Fruit fly (Drosophila melanogaster) whole organism, adult: Measurements from ENCODE around the gene Cyp28d2.

ENCODE experiments used
- CG11617 ChIP-seq: fragments of 200-800 bp; sonication (Bioruptor generic); optimal IDR thresholded peaks from 2 replicates; lab custom pipeline; 2017; ENCODE audit warnings: mild to moderate bottlenecking, missing biosample characterization, missing genetic modification reagents, missing genetic modification characterization
- CG12768 ChIP-seq: fragments of 200-800 bp; sonication (Bioruptor generic); optimal IDR thresholded peaks from 2 replicates; lab custom pipeline; 2017; ENCODE audit warnings: missing biosample characterization, missing genetic modification characterization, mild to moderate bottlenecking, moderate library complexity, missing genetic modification reagents
- CG14711 ChIP-seq: fragments of 200-800 bp; sonication (Bioruptor generic); optimal IDR thresholded peaks from 2 replicates; lab custom pipeline; 2018; ENCODE audit warnings: missing biosample characterization, mild to moderate bottlenecking, missing genetic modification characterization, moderate library complexity
- CG1620 ChIP-seq: fragments of 200-800 bp; sonication (Bioruptor generic); optimal IDR thresholded peaks from 2 replicates; lab custom pipeline; 2016; ENCODE audit warnings: missing biosample characterization, missing genetic modification characterization
- CG33017 ChIP-seq: fragments of 200-800 bp; sonication (Bioruptor generic); optimal IDR thresholded peaks from 2 replicates; lab custom pipeline; 2018; ENCODE audit warnings: missing biosample characterization, mild to moderate bottlenecking, missing genetic modification characterization, moderate library complexity
- CG5204 ChIP-seq: fragments of 200-800 bp; sonication (Bioruptor generic); optimal IDR thresholded peaks from 2 replicates; lab custom pipeline; 2016; ENCODE audit warnings: missing biosample characterization, missing genetic modification characterization
- CG7045 ChIP-seq: fragments of 200-800 bp; sonication (Bioruptor generic); optimal IDR thresholded peaks from 2 replicates; lab custom pipeline; 2017; ENCODE audit warnings: missing biosample characterization, mild to moderate bottlenecking, missing genetic modification characterization
- CG7101 ChIP-seq: fragments of 200-800 bp; sonication (Bioruptor generic); optimal IDR thresholded peaks from 2 replicates; lab custom pipeline; 2018; ENCODE audit warnings: missing biosample characterization, mild to moderate bottlenecking, missing genetic modification characterization, moderate library complexity
- Clk ChIP-seq: fragments of 200-800 bp; sonication (Bioruptor generic); optimal IDR thresholded peaks from 2 replicates; lab custom pipeline; 2017; ENCODE audit warnings: missing biosample characterization, missing genetic modification characterization
- Crg-1 ChIP-seq: fragments of 200-800 bp; sonication (Bioruptor generic); optimal IDR thresholded peaks from 2 replicates; lab custom pipeline; 2016; ENCODE audit warnings: missing biosample characterization, missing genetic modification characterization
- Hr96 ChIP-seq: fragments of 200-800 bp; sonication (Bioruptor generic); optimal IDR thresholded peaks from 2 replicates; lab custom pipeline; 2016; ENCODE audit warnings: missing biosample characterization, missing genetic modification characterization
- Mnt ChIP-seq: fragments of 200-800 bp; sonication (Bioruptor generic); optimal IDR thresholded peaks from 2 replicates; lab custom pipeline; 2016; ENCODE audit warnings: missing biosample characterization, mild to moderate bottlenecking, missing genetic modification characterization
- bab1 ChIP-seq: fragments of 200-800 bp; sonication (Bioruptor generic); optimal IDR thresholded peaks from 3 replicates; lab custom pipeline; 2019; ENCODE audit warnings: missing biosample characterization, mild to moderate bottlenecking, missing genetic modification characterization, moderate library complexity
- cic ChIP-seq: fragments of 200-800 bp; sonication (Bioruptor generic); optimal IDR thresholded peaks from 2 replicates; lab custom pipeline; 2017; ENCODE audit warnings: missing biosample characterization, mild to moderate bottlenecking, missing genetic modification characterization, moderate library complexity
- cnc ChIP-seq, 2 experiments: fragments of >200 bp; optimal IDR thresholded peaks; 2 replicates each; lab custom pipeline; 2017
- kay ChIP-seq: fragments of 200-800 bp; sonication (Bioruptor generic); peaks from one replicate; lab custom pipeline; 2016; ENCODE audit warnings: missing biosample characterization, missing genetic modification characterization, borderline replicate concordance
- ovo ChIP-seq: fragments of 200-800 bp; sonication (Bioruptor generic); optimal IDR thresholded peaks from 2 replicates; lab custom pipeline; 2016; ENCODE audit warnings: missing biosample characterization, missing genetic modification characterization
- pad ChIP-seq: fragments of 200-800 bp; sonication (Bioruptor generic); optimal IDR thresholded peaks from 3 replicates; lab custom pipeline; 2017; ENCODE audit warnings: missing biosample characterization, missing genetic modification characterization, mild to moderate bottlenecking, moderate library complexity, missing genetic modification reagents
- tj ChIP-seq: fragments of 200-800 bp; sonication (Bioruptor generic); optimal IDR thresholded peaks from 3 replicates; lab custom pipeline; 2017; ENCODE audit warnings: missing biosample characterization, mild to moderate bottlenecking, missing genetic modification characterization, moderate library complexity
- toe ChIP-seq: fragments of 200-800 bp; sonication (Bioruptor generic); optimal IDR thresholded peaks from 2 replicates; lab custom pipeline; 2016; ENCODE audit warnings: missing biosample characterization, missing genetic modification characterization

The Cyp28d2 gene

DNA sequence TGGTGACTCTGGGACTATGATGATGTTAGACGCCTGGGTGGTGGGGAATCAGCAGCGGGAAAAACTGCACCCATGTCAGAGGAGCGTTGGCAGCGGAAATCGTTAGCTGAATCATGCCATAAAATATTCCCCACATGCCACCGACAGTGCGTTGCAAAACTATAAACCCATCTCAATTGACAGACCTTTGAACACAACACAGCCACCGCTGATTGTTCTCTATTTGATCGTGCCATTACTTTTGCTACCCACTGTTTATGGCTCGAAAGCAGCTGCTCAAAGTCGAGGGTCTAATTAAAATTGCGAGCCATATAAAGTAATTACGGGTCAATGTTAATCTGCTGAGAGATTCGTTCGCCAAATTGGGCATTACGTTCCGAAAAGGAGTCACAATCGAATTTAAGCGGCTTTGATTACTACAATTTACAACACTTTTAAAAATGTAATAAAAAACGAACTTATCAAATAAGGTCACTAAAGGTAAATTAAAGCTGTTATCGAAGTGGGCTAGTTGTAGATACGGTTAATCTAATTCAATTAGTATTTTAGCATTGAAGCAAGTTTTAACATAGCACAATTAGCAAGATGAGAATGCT, 17.8 kb downstream of the Cyp28d2 start:
- TF ChIP-seq kay (GFP tag; lab: Kevin White, UChicago), result peak; percentile 89
- no peak for TF ChIP-seq CG1620 (GFP tag; lab: Kevin White, UChicago)
- TF ChIP-seq Crg-1 (GFP tag; lab: Kevin White, UChicago), result no peak
- TF ChIP-seq CG33017 (tag; lab: Kevin White, UChicago), result peak; percentile 19
- TF ChIP-seq pad (GFP tag; lab: Kevin White, UChicago), result no peak
- no peak for TF ChIP-seq Mnt (GFP tag; lab: Kevin White, UChicago)
- TF ChIP-seq CG7045, result peak; percentile 18

DNA sequence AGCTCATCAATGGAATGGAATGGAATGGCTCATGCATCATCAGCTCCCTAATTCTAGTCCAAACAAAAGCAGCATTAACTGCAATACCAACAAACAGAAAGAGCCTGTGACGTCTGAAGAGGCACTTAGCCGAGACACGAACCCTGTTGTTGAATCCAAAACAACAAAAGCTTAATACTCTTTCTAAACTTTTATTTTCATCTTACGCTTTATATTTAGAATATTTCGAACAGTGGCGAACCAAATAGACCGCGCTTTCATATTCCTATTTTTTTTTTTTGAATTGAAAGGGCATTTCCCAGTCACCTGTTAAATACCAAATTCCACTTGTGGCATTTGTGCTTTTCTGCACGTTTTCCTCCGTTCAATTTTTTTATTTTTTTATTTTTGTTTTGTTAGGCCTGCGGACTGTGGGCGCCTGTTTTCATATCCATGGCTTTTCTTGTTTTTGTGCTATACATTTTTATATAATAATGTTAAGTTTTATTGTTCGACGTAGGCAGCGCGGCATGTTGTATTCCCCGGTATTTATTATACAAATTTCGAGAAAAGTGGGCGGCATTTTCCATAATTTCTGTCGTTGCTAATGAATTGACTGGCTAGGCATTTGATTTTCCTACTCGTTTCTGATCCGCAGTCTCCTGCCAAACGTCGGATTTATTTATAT, 18.6 kb downstream of the Cyp28d2 start:
- TF ChIP-seq pad (GFP tag; lab: Kevin White, UChicago) (no peak), CG12768 (GFP tag; lab: Kevin White, UChicago) (no peak), CG5204 (no peak), Hr96 (GFP tag; lab: Kevin White, UChicago) (no peak), CG7045 (no peak), Clk (GFP tag; lab: Kevin White, UChicago) (no peak), CG33017 (tag; lab: Kevin White, UChicago) (no peak), ovo (GFP tag; lab: Kevin White, UChicago) (no peak), CG7101 (tag; lab: Kevin White, UChicago) (no peak), bab1 (no peak), Crg-1 (GFP tag; lab: Kevin White, UChicago) (no peak)

DNA sequence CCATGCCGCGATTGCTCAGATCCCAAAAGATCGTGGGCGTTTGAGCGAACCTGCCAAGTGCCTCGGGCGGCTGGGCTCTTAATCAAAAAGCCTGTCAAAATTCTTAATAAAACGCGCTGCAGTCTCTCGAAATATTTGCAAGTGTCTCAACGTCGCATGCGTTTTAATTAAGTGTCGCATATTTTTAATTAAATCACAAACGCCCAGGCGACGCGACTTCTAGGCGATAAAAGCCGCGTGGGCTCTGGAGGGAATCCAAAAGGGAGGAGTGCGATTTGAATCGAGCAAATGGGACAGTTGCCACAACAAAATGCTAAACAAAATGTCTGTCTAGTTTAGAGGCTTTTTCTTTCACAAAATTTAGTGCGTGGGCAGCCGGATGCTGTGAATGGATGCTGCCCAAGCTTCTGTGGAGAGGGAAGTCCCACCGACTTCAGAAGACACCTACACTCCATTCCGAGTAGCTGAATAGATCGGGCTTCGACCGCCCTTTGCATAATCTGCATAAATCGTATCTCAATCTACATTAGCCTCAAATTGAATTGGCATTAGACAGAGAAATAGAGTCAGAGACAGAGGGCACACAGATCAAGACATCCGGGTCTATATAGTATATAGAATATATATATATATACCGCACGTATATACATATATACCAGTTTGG, 20.0 kb downstream of the Cyp28d2 start:
- no peak for TF ChIP-seq kay (GFP tag; lab: Kevin White, UChicago)
- no peak for TF ChIP-seq ovo (GFP tag; lab: Kevin White, UChicago)
- no peak for TF ChIP-seq CG5204
- no peak for TF ChIP-seq Crg-1 (GFP tag; lab: Kevin White, UChicago)
- TF ChIP-seq Clk (GFP tag; lab: Kevin White, UChicago), result no peak
- TF ChIP-seq CG14711 (tag; lab: Kevin White, UChicago), result no peak
- TF ChIP-seq Mnt (GFP tag; lab: Kevin White, UChicago), result no peak
- TF ChIP-seq CG7101 (tag; lab: Kevin White, UChicago), result no peak
- no peak for TF ChIP-seq cic
- no peak for TF ChIP-seq CG11617 (GFP tag; lab: Kevin White, UChicago)
- TF ChIP-seq bab1, result no peak
- no peak for TF ChIP-seq Hr96 (GFP tag; lab: Kevin White, UChicago)
- no peak for TF ChIP-seq CG7045
- TF ChIP-seq tj (GFP tag; lab: Kevin White, UChicago), result no peak
- TF ChIP-seq CG33017 (tag; lab: Kevin White, UChicago), result no peak
- TF ChIP-seq pad (GFP tag; lab: Kevin White, UChicago), result no peak
- no peak for TF ChIP-seq CG1620 (GFP tag; lab: Kevin White, UChicago)
- no peak for TF ChIP-seq CG12768 (GFP tag; lab: Kevin White, UChicago)

DNA sequence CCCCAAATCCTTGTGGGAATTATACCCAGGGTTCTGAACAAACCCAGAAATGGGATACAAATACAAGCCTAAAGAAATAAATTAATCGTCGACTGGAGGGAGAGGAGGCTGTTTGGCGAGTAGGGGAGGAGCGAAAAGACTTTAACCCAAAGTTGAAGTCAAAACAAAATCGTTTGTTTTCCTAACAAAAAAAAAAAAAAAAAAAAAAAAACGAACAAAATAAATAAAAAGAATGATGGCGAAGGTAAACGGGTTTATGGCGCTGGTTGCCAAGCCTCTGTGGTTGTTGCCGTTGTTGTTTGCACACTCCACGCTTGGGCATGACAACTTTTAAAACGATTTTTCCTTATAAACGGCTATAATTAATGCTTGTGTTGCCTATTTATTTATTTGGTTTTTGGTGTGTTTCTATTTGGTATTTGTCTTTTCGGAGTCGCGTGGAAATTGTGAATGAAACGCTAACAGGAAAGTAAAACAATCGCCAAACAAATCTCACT, 21.6 kb downstream of the Cyp28d2 start:
- no peak for TF ChIP-seq Clk (GFP tag; lab: Kevin White, UChicago)
- TF ChIP-seq CG11617 (GFP tag; lab: Kevin White, UChicago), result no peak
- no peak for TF ChIP-seq Mnt (GFP tag; lab: Kevin White, UChicago)
- TF ChIP-seq toe (GFP tag; lab: Kevin White, UChicago), result no peak
- no peak for TF ChIP-seq Crg-1 (GFP tag; lab: Kevin White, UChicago)
- TF ChIP-seq CG7101 (tag; lab: Kevin White, UChicago), result no peak
- no peak for TF ChIP-seq cnc (optimal IDR thresholded peaks at IDR 0.05; lab: Kevin White, UChicago)
- no peak for TF ChIP-seq bab1
- TF ChIP-seq cic, result no peak

- TF ChIP-seq CG7101 (tag; lab: Kevin White, UChicago) (no peak), cic (no peak), CG12768 (GFP tag; lab: Kevin White, UChicago) (no peak), tj (GFP tag; lab: Kevin White, UChicago) (no peak), toe (GFP tag; lab: Kevin White, UChicago) (no peak), CG11617 (GFP tag; lab: Kevin White, UChicago) (no peak), kay (GFP tag; lab: Kevin White, UChicago) (no peak), bab1 (no peak), Mnt (GFP tag; lab: Kevin White, UChicago) (no peak), cnc (optimal IDR thresholded peaks at IDR 0.05; lab: Kevin White, UChicago) (no peak), Hr96 (GFP tag; lab: Kevin White, UChicago) (no peak), ovo (GFP tag; lab: Kevin White, UChicago) (no peak), Clk (GFP tag; lab: Kevin White, UChicago) (no peak), CG5204 (no peak), CG7045 (no peak), CG33017 (tag; lab: Kevin White, UChicago) (no peak), CG14711 (tag; lab: Kevin White, UChicago) (no peak), CG1620 (GFP tag; lab: Kevin White, UChicago) (no peak)
These were observed 22.2 kb downstream of the Cyp28d2 start for dm6 chr2L:5229239-5229638.
